Fruit fly (Drosophila melanogaster) whole organism, embryonic: Measurements from ENCODE around the gene CG31792.

Experiments
- BEAF-32 ChIP-seq: fragments of 200-800 bp; sonication (Bioruptor generic); optimal IDR thresholded peaks from 3 replicates; lab custom pipeline; 2017; ENCODE audit warnings: missing biosample characterization, missing genetic modification characterization, mild to moderate bottlenecking, moderate library complexity, missing genetic modification reagents
- Bteb2 ChIP-seq: fragments of 200-800 bp; sonication (Bioruptor generic); optimal IDR thresholded peaks from 2 replicates; lab custom pipeline; 2016; ENCODE audit warnings: missing biosample characterization, missing genetic modification characterization
- CG10543 ChIP-seq: fragments of 200-800 bp; sonication (Bioruptor generic); optimal IDR thresholded peaks from 3 replicates; lab custom pipeline; 2017; ENCODE audit warnings: missing biosample characterization, mild to moderate bottlenecking, missing genetic modification characterization, moderate library complexity
- CG11560 ChIP-seq: fragments of 200-800 bp; sonication (Bioruptor generic); IDR thresholded peaks from 3 replicates; pipeline ENCODE4 v1.3.6; 2022; ENCODE audit warnings: missing biosample characterization, missing genetic modification characterization
- CG13296 ChIP-seq: fragments of 200-800 bp; sonication (Bioruptor generic); optimal IDR thresholded peaks from 3 replicates; lab custom pipeline; 2018; ENCODE audit warnings: missing biosample characterization, mild to moderate bottlenecking, missing genetic modification characterization
- CG14050 ChIP-seq: fragments of 200-800 bp; sonication (Bioruptor generic); IDR thresholded peaks from 3 replicates; pipeline ENCODE4 v1.3.6; 2022; ENCODE audit warnings: missing biosample characterization, missing genetic modification characterization
- CG14667 ChIP-seq: fragments of 200-800 bp; sonication (Bioruptor generic); IDR thresholded peaks from 2 replicates; pipeline ENCODE4 v1.3.6; 2022; ENCODE audit warnings: missing biosample characterization, missing genetic modification characterization
- CG14710 ChIP-seq: fragments of 200-800 bp; sonication (Bioruptor generic); optimal IDR thresholded peaks from 3 replicates; lab custom pipeline; 2019; ENCODE audit warnings: missing biosample characterization, mild to moderate bottlenecking, missing genetic modification characterization, moderate library complexity
- CG15696 ChIP-seq: fragments of 200-800 bp; sonication (Bioruptor generic); optimal IDR thresholded peaks from 2 replicates; lab custom pipeline; 2019; ENCODE audit warnings: missing biosample characterization, mild to moderate bottlenecking, missing genetic modification characterization, moderate library complexity
- CG16813 ChIP-seq: fragments of 200-800 bp; sonication (Bioruptor generic); IDR thresholded peaks from 3 replicates; pipeline ENCODE4 v1.3.6; 2022; ENCODE audit warnings: missing biosample characterization, missing genetic modification characterization; ENCODE audit not compliant: partially characterized antibody
- CG17385 ChIP-seq: fragments of 200-800 bp; sonication (Bioruptor generic); optimal IDR thresholded peaks from 3 replicates; lab custom pipeline; 2018; ENCODE audit warnings: missing biosample characterization, mild to moderate bottlenecking, missing genetic modification characterization
- CG17802 ChIP-seq: fragments of 200-800 bp; sonication (Bioruptor generic); optimal IDR thresholded peaks from 2 replicates; lab custom pipeline; 2018; ENCODE audit warnings: missing biosample characterization, mild to moderate bottlenecking, missing genetic modification characterization, moderate library complexity
- CG18619 ChIP-seq: fragments of 200-800 bp; sonication (Bioruptor generic); optimal IDR thresholded peaks from 3 replicates; lab custom pipeline; 2017; ENCODE audit warnings: missing biosample characterization, mild to moderate bottlenecking, missing genetic modification characterization
- CG2120 ChIP-seq: fragments of 200-800 bp; sonication (Bioruptor generic); optimal IDR thresholded peaks from 3 replicates; lab custom pipeline; 2016; ENCODE audit warnings: missing biosample characterization, missing genetic modification characterization
- CG2889 ChIP-seq: fragments of 200-800 bp; sonication (Bioruptor generic); IDR thresholded peaks from 3 replicates; pipeline ENCODE4 v1.3.6; 2022; ENCODE audit warnings: missing biosample characterization, missing genetic modification characterization
- CG30020 ChIP-seq: fragments of 200-800 bp; optimal IDR thresholded peaks from 2 replicates; lab custom pipeline; 2019; ENCODE audit warnings: missing biosample characterization, mild to moderate bottlenecking, missing genetic modification characterization, moderate library complexity
- CG31365 ChIP-seq: fragments of 200-800 bp; sonication (Bioruptor generic); optimal IDR thresholded peaks from 2 replicates; lab custom pipeline; 2018; ENCODE audit warnings: missing biosample characterization, mild to moderate bottlenecking, missing genetic modification characterization
- CG31388 ChIP-seq: fragments of 200-800 bp; sonication (Bioruptor generic); optimal IDR thresholded peaks from 2 replicates; lab custom pipeline; 2016; ENCODE audit warnings: missing biosample characterization, missing genetic modification characterization
- CG6813 ChIP-seq: fragments of 200-800 bp; sonication (Bioruptor generic); optimal IDR thresholded peaks from 2 replicates; lab custom pipeline; 2017; ENCODE audit warnings: missing biosample characterization, missing genetic modification characterization, mild to moderate bottlenecking, moderate library complexity, missing genetic modification reagents
- CG7357 ChIP-seq: fragments of 200-800 bp; sonication (Bioruptor generic); IDR thresholded peaks from 3 replicates; pipeline ENCODE4 v1.3.6; 2022; ENCODE audit warnings: missing biosample characterization, missing genetic modification characterization
- D19A ChIP-seq: fragments of 200-800 bp; optimal IDR thresholded peaks from 3 replicates; lab custom pipeline; 2019; ENCODE audit warnings: missing biosample characterization, mild to moderate bottlenecking, missing genetic modification characterization, moderate library complexity
- Fer1 ChIP-seq: fragments of 200-800 bp; sonication (Bioruptor generic); optimal IDR thresholded peaks from 2 replicates; lab custom pipeline; 2017; ENCODE audit warnings: missing biosample characterization, mild to moderate bottlenecking, missing genetic modification characterization
- HHEX ChIP-seq: fragments of 200-800 bp; sonication (Bioruptor generic); optimal IDR thresholded peaks from 3 replicates; lab custom pipeline; 2017; ENCODE audit warnings: missing biosample characterization, mild to moderate bottlenecking, missing genetic modification characterization, missing genetic modification reagents
- HLH3B ChIP-seq: fragments of 200-800 bp; sonication (Bioruptor generic); IDR thresholded peaks from 2 replicates; pipeline ENCODE4 v1.3.6; 2022; ENCODE audit warnings: missing biosample characterization, missing genetic modification characterization
- HmgD ChIP-seq: fragments of 200-800 bp; sonication (Bioruptor generic); optimal IDR thresholded peaks from 3 replicates; lab custom pipeline; 2016; ENCODE audit warnings: missing biosample characterization, missing genetic modification characterization
- Hr78 ChIP-seq, 2 experiments: fragments of 200-800 bp in 1 of 2; fragments of >200 bp in 1 of 2; sonication (Bioruptor generic) in 1 of 2; optimal IDR thresholded peaks; 2 replicates each; lab custom pipeline; 2017 to 2019; ENCODE audit warnings: missing biosample characterization in 2 of 2, missing genetic modification characterization in 2 of 2, mild to moderate bottlenecking in 1 of 2, moderate library complexity in 1 of 2
- Jarid2 ChIP-seq: fragments of 200-800 bp; sonication (Bioruptor generic); optimal IDR thresholded peaks from 3 replicates; lab custom pipeline; 2017; ENCODE audit warnings: mild to moderate bottlenecking, missing biosample characterization, missing genetic modification reagents, missing genetic modification characterization
- Lpt ChIP-seq: fragments of >200 bp; optimal IDR thresholded peaks from 2 replicates; lab custom pipeline; 2018; ENCODE audit warnings: missing biosample characterization, missing genetic modification characterization
- MTF-1 ChIP-seq: fragments of 200-800 bp; sonication (Bioruptor generic); optimal IDR thresholded peaks from 2 replicates; lab custom pipeline; 2018; ENCODE audit warnings: missing biosample characterization, mild to moderate bottlenecking, missing genetic modification characterization, borderline replicate concordance
- Rx ChIP-seq: fragments of 200-800 bp; sonication (Bioruptor generic); IDR thresholded peaks from 2 replicates; pipeline ENCODE4 v1.3.6; 2022; ENCODE audit warnings: missing biosample characterization, missing genetic modification characterization
- Sox102F ChIP-seq: fragments of 200-800 bp; sonication (Bioruptor generic); optimal IDR thresholded peaks from 2 replicates; lab custom pipeline; 2018; ENCODE audit warnings: missing biosample characterization, mild to moderate bottlenecking, missing genetic modification characterization, moderate library complexity
- Vsx1 ChIP-seq: fragments of 200-800 bp; sonication (Bioruptor generic); optimal IDR thresholded peaks from 2 replicates; lab custom pipeline; 2017; ENCODE audit warnings: missing biosample characterization, mild to moderate bottlenecking, missing genetic modification characterization, missing genetic modification reagents
- ab ChIP-seq: fragments of 200-800 bp; sonication (Bioruptor generic); optimal IDR thresholded peaks from 2 replicates; lab custom pipeline; 2016; ENCODE audit warnings: missing biosample characterization, missing genetic modification characterization
- crol ChIP-seq: fragments of 200-800 bp; sonication (Bioruptor generic); IDR thresholded peaks from 2 replicates; pipeline ENCODE4 v1.3.6; 2022; ENCODE audit warnings: missing biosample characterization, missing genetic modification characterization
- danr ChIP-seq: fragments of 200-800 bp; sonication (Bioruptor generic); IDR thresholded peaks from 2 replicates; pipeline ENCODE4 v1.3.6; 2022; ENCODE audit warnings: missing biosample characterization, missing genetic modification characterization
- dati ChIP-seq: fragments of 200-800 bp; sonication (Bioruptor generic); IDR thresholded peaks from 2 replicates; pipeline ENCODE4 v1.3.6; 2022; ENCODE audit warnings: missing biosample characterization, missing genetic modification characterization
- emc ChIP-seq: fragments of 200-800 bp; sonication (Bioruptor generic); optimal IDR thresholded peaks from 2 replicates; lab custom pipeline; 2016; ENCODE audit warnings: missing biosample characterization, missing genetic modification characterization
- fu2 ChIP-seq: fragments of 200-800 bp; sonication (Bioruptor generic); optimal IDR thresholded peaks from 2 replicates; lab custom pipeline; 2016; ENCODE audit warnings: missing biosample characterization, missing genetic modification characterization
- gro ChIP-seq: fragments of 200-800 bp; sonication (Bioruptor generic); optimal IDR thresholded peaks from 2 replicates; lab custom pipeline; 2016; ENCODE audit warnings: missing biosample characterization, missing genetic modification characterization
- lola ChIP-seq, 3 experiments: fragments of >200 bp in 2 of 3; fragments of 200-800 bp in 1 of 3; sonication (Bioruptor generic) in 1 of 3; optimal IDR thresholded peaks; 2 replicates each; lab custom pipeline; 2017 to 2019; ENCODE audit warnings: missing biosample characterization in 3 of 3, missing genetic modification characterization in 3 of 3, mild to moderate bottlenecking in 1 of 3, moderate library complexity in 1 of 3
- prd ChIP-seq, 3 experiments: fragments of >200 bp in 2 of 3; fragments of 200-800 bp in 1 of 3; sonication (Bioruptor generic) in 1 of 3; optimal IDR thresholded peaks in 2 of 3; IDR thresholded peaks in 1 of 3; 2 replicates in 2 of 3; 3 replicates in 1 of 3; pipeline versions ENCODE4 v1.3.6 to Lab custom; 2017 to 2022; ENCODE audit warnings: missing biosample characterization in 1 of 3, missing genetic modification characterization in 1 of 3
- psq ChIP-seq: fragments of 200-800 bp; sonication (Bioruptor generic); optimal IDR thresholded peaks from 2 replicates; lab custom pipeline; 2017; ENCODE audit warnings: missing biosample characterization, missing genetic modification characterization
- sim ChIP-seq: fragments of 200-800 bp; sonication (Bioruptor generic); IDR thresholded peaks from 2 replicates; pipeline ENCODE4 v1.3.6; 2022; ENCODE audit warnings: missing biosample characterization, missing genetic modification characterization
- sr ChIP-seq: fragments of 200-800 bp; sonication (Bioruptor generic); IDR thresholded peaks from 3 replicates; pipeline ENCODE4 v1.3.6; 2022; ENCODE audit warnings: missing biosample characterization, missing genetic modification characterization
- sug ChIP-seq: fragments of 200-800 bp; optimal IDR thresholded peaks from 2 replicates; lab custom pipeline; 2019; ENCODE audit warnings: missing biosample characterization, mild to moderate bottlenecking, missing genetic modification characterization, moderate library complexity
- trh ChIP-seq: fragments of 200-800 bp; sonication (Bioruptor generic); optimal IDR thresholded peaks from 2 replicates; lab custom pipeline; 2016; ENCODE audit warnings: missing biosample characterization, missing genetic modification characterization
- wor ChIP-seq: fragments of 200-800 bp; sonication (Bioruptor generic); IDR thresholded peaks from 2 replicates; pipeline ENCODE4 v1.3.6; 2022; ENCODE audit warnings: missing biosample characterization, missing genetic modification characterization
- yki ChIP-seq: fragments of >200 bp; optimal IDR thresholded peaks from 3 replicates; lab custom pipeline; 2018
- z ChIP-seq: fragments of 200-800 bp; sonication (Bioruptor generic); IDR thresholded peaks from 3 replicates; pipeline ENCODE4 v1.3.6; 2022; ENCODE audit warnings: missing biosample characterization, missing genetic modification characterization

The CG31792 gene

DNA sequence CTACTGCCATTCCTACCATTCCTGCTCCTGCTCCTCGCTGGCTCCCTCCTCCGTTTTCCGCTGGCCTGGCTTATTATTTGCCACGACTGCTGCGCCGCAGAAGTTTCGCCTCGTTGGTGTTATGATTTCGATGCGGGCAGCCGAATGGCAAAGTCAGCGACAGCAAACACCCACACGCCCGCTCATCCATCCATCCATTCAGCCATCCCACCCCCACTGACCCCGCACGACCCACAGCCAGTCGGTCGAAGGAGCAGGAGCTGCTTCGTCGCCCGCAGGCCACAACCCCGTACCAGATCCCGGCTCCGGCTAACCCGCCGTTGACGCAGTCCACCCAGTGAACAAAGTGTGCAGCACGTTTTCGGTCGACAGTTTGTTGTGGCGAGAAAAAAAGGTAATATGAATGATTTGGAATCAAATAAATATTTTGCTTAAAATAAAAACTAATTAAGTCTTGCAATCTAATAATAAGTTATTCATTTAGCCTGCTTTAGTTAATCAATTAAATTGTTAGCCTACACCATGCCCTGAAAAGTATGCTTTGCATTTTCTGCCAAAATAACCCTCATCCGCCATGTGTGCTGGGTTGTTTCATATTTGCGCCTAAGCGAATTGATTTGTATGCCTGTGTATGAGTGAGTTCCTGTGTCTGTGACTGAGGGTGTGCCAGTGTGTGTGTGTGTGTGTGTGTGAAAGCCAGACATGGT is 29.4 kb downstream of the CG31792 start (continued):
- TF ChIP-seq CG14050 (GFP tag; lab: Robert Waterston, UW) (no peak), dati (GFP tag; lab: Robert Waterston, UW) (no peak), CG31388 (no peak), psq (GFP tag; lab: Kevin White, UChicago) (no peak), Jarid2 (GFP tag; lab: Kevin White, UChicago) (peak; percentile 28), Vsx1 (GFP tag; lab: Kevin White, UChicago) (no peak), CG31365 (tag; lab: Kevin White, UChicago) (no peak), CG7357 (GFP tag; lab: Robert Waterston, UW) (peak; percentile 43; the same call in 1 of the 3 replicates), CG10543 (GFP tag; lab: Kevin White, UChicago) (peak; percentile 64), CG11560 (tag; lab: Robert Waterston, UW) (no peak), Fer1 (peak; percentile 89), sr (no peak), CG2120 (GFP tag; lab: Kevin White, UChicago) (peak; percentile 73), fu2 (GFP tag; lab: Kevin White, UChicago) (no peak), z (GFP tag; lab: Robert Waterston, UW) (no peak), CG17802 (tag; lab: Kevin White, UChicago) (no peak), danr (GFP tag; lab: Robert Waterston, UW) (no peak), Lpt (GFP tag; lab: Kevin White, UChicago) (no peak), sug (tag; lab: Kevin White, UChicago) (peak; percentile 56), HLH3B (peak; percentile 48; the same call in 1 of the 2 replicates), HmgD (no peak), yki (lab: Kevin White, UChicago) (no peak), CG14710 (no peak), Sox102F (peak; percentile 55), D19A (tag; lab: Kevin White, UChicago) (peak; percentile 41), CG30020 (tag; lab: Kevin White, UChicago) (no peak), Hr78 (GFP tag; optimal IDR thresholded peaks at IDR 0.05; lab: Kevin White, UChicago) (no peak), CG6813 (GFP tag; lab: Kevin White, UChicago) (peak; percentile 48), lola (GFP tag; optimal IDR thresholded peaks at IDR 0.05; lab: Kevin White, UChicago) (no peak), Bteb2 (GFP tag; lab: Kevin White, UChicago) (peak; percentile 1), emc (GFP tag; lab: Kevin White, UChicago) (no peak), MTF-1 (GFP tag; lab: Kevin White, UChicago) (no peak), sim (GFP tag; lab: Robert Waterston, UW) (no peak), CG13296 (peak; percentile 77), CG18619 (GFP tag; lab: Kevin White, UChicago) (peak; percentile 60), wor (GFP tag; lab: Robert Waterston, UW) (no peak), prd (optimal IDR thresholded peaks at IDR 0.05; lab: Kevin White, UChicago) (no peak), prd (GFP tag; IDR thresholded peaks at IDR 0.05; lab: Robert Waterston, UW) (peak; percentile 17; the same call in 1 of the 3 replicates), Rx (GFP tag; lab: Robert Waterston, UW) (no peak), CG16813 (GFP tag; lab: Robert Waterston, UW) (no peak), CG2889 (GFP tag; lab: Robert Waterston, UW) (no peak), HHEX (peak; percentile 14), CG17385 (GFP tag; lab: Kevin White, UChicago) (peak; percentile 56), crol (GFP tag; lab: Robert Waterston, UW) (peak; percentile 79), CG14667 (GFP tag; lab: Robert Waterston, UW) (no peak), trh (GFP tag; lab: Kevin White, UChicago) (no peak), ab (GFP tag; lab: Kevin White, UChicago) (no peak), CG15696 (tag; lab: Kevin White, UChicago) (no peak), BEAF-32 (no peak), gro (GFP tag; lab: Kevin White, UChicago) (peak; percentile 38)
